Fruit fly (Drosophila melanogaster) whole organism, wandering third instar larva: Measurements from ENCODE around the gene CG2533.

Experiments
- Abd-B ChIP-seq: fragments of >200 bp; optimal IDR thresholded peaks from 2 replicates; lab custom pipeline; 2017; ENCODE audit warnings: missing biosample characterization, missing genetic modification characterization
- CG32264 ChIP-seq: fragments of 200-800 bp; sonication (Bioruptor generic); optimal IDR thresholded peaks from 2 replicates; lab custom pipeline; 2016; ENCODE audit warnings: missing biosample characterization, missing genetic modification characterization
- CG9705 ChIP-seq: fragments of 200-800 bp; sonication (Bioruptor generic); optimal IDR thresholded peaks from 2 replicates; lab custom pipeline; 2018; ENCODE audit warnings: missing biosample characterization, mild to moderate bottlenecking, missing genetic modification characterization
- CrebA ChIP-seq: fragments of 200-800 bp; sonication (Bioruptor generic); optimal IDR thresholded peaks from 2 replicates; lab custom pipeline; 2016; ENCODE audit warnings: missing biosample characterization, mild to moderate bottlenecking, missing genetic modification characterization, borderline replicate concordance
- Dfd ChIP-seq: fragments of >200 bp; optimal IDR thresholded peaks from 2 replicates; lab custom pipeline; 2017; ENCODE audit warnings: missing biosample characterization, missing genetic modification characterization
- Dif ChIP-seq: fragments of 200-275, 200-300 bp; sonication (Bioruptor generic); optimal IDR thresholded peaks from 2 replicates; lab custom pipeline; 2018; ENCODE audit warnings: missing biosample characterization, missing genetic modification characterization; ENCODE audit not compliant: partially characterized antibody
- GATAd ChIP-seq: sonication (Bioruptor generic); optimal IDR thresholded peaks from 2 replicates; lab custom pipeline; 2016; ENCODE audit warnings: missing biosample characterization, missing genetic modification characterization
- HLH106 ChIP-seq: fragments of 200-800 bp; optimal IDR thresholded peaks from 3 replicates; lab custom pipeline; 2019; ENCODE audit warnings: missing biosample characterization, mild to moderate bottlenecking, missing genetic modification characterization, moderate library complexity
- Hnf4 ChIP-seq: fragments of 200-800 bp; sonication (Bioruptor generic); optimal IDR thresholded peaks from 2 replicates; lab custom pipeline; 2016; ENCODE audit warnings: missing biosample characterization, mild to moderate bottlenecking, missing genetic modification characterization
- Hr78 ChIP-seq: fragments of >200 bp; optimal IDR thresholded peaks from 2 replicates; lab custom pipeline; 2017; ENCODE audit warnings: missing biosample characterization, missing genetic modification characterization
- Hr83 ChIP-seq: fragments of 200-300 bp; sonication (Bioruptor generic); optimal IDR thresholded peaks from 2 replicates; lab custom pipeline; 2016; ENCODE audit warnings: missing biosample characterization, mild to moderate bottlenecking, missing genetic modification characterization, moderate library complexity; ENCODE audit not compliant: poor library complexity, severe bottlenecking
- Jra ChIP-seq: sonication (Bioruptor generic); optimal IDR thresholded peaks from 2 replicates; lab custom pipeline; 2016; ENCODE audit warnings: missing biosample characterization, missing genetic modification characterization
- Mio ChIP-seq: sonication (Bioruptor generic); optimal IDR thresholded peaks from 2 replicates; lab custom pipeline; 2016; ENCODE audit warnings: missing biosample characterization, missing genetic modification characterization
- Myc ChIP-seq: fragments of >200 bp; optimal IDR thresholded peaks from 2 replicates; lab custom pipeline; 2017
- N ChIP-seq: fragments of >200 bp; optimal IDR thresholded peaks from 2 replicates; lab custom pipeline; 2018; ENCODE audit warnings: missing biosample characterization, missing external identifiers, missing genetic modification characterization
- OdsH ChIP-seq: fragments of 200-800 bp; sonication (Bioruptor generic); optimal IDR thresholded peaks from 2 replicates; lab custom pipeline; 2016; ENCODE audit warnings: missing biosample characterization, mild to moderate bottlenecking, missing genetic modification characterization
- Rel ChIP-seq, 2 experiments: fragments of 200-800 bp; sonication (Bioruptor generic) in 1 of 2; optimal IDR thresholded peaks; 2 replicates in 1 of 2; 3 replicates in 1 of 2; lab custom pipeline; 2016 to 2019; ENCODE audit warnings: mild to moderate bottlenecking in 2 of 2, missing biosample characterization in 2 of 2, missing genetic modification characterization in 2 of 2, moderate library complexity in 1 of 2
- Sp1 ChIP-seq: fragments of 200-800 bp; sonication (Bioruptor generic); optimal IDR thresholded peaks from 3 replicates; lab custom pipeline; 2019; ENCODE audit warnings: missing biosample characterization, mild to moderate bottlenecking, missing genetic modification characterization, moderate library complexity
- Vsx2 ChIP-seq: fragments of 200-300, 225-300 bp; sonication (Bioruptor generic); optimal IDR thresholded peaks from 2 replicates; lab custom pipeline; 2018; ENCODE audit warnings: missing biosample characterization, missing genetic modification characterization; ENCODE audit not compliant: partially characterized antibody
- br ChIP-seq: fragments of 200-800 bp; sonication (Bioruptor generic); optimal IDR thresholded peaks from 2 replicates; lab custom pipeline; 2016; ENCODE audit warnings: missing biosample characterization, missing genetic modification characterization
- brk ChIP-seq: fragments of 200-800 bp; sonication (Bioruptor generic); optimal IDR thresholded peaks from 2 replicates; lab custom pipeline; 2016; ENCODE audit warnings: missing biosample characterization, mild to moderate bottlenecking, missing genetic modification characterization
- dl ChIP-seq, 2 experiments: fragments of 175-275, 200-275 bp in 1 of 2; fragments of 200-275 bp in 1 of 2; sonication (Bioruptor generic); optimal IDR thresholded peaks; lab custom pipeline; 2018; ENCODE audit warnings: mild to moderate bottlenecking in 2 of 2, missing biosample characterization in 2 of 2, missing genetic modification characterization in 2 of 2, moderate library complexity in 2 of 2; ENCODE audit not compliant: partially characterized antibody in 2 of 2, insufficient read depth in 1 of 2
- dmrt93B ChIP-seq: fragments of 200-800 bp; sonication (Bioruptor generic); optimal IDR thresholded peaks from 2 replicates; lab custom pipeline; 2018; ENCODE audit warnings: missing biosample characterization, mild to moderate bottlenecking, missing genetic modification characterization
- dsf ChIP-seq: sonication (Bioruptor generic); optimal IDR thresholded peaks from 2 replicates; lab custom pipeline; 2016; ENCODE audit warnings: missing biosample characterization, missing genetic modification characterization, borderline replicate concordance
- ey ChIP-seq: fragments of 200-800 bp; sonication (Bioruptor generic); optimal IDR thresholded peaks from 2 replicates; lab custom pipeline; 2016; ENCODE audit warnings: missing biosample characterization, missing genetic modification characterization
- foxo ChIP-seq, 2 experiments: fragments of 200-800 bp; sonication (Bioruptor generic); optimal IDR thresholded peaks; 2 replicates in 1 of 2; 3 replicates in 1 of 2; lab custom pipeline; 2016 to 2017; ENCODE audit warnings: missing biosample characterization in 2 of 2, missing genetic modification characterization in 2 of 2
- h ChIP-seq: fragments of 200-800 bp; sonication (Bioruptor generic); optimal IDR thresholded peaks from 3 replicates; lab custom pipeline; 2016; ENCODE audit warnings: missing biosample characterization, mild to moderate bottlenecking, missing genetic modification characterization
- jim ChIP-seq: fragments of 175-275, 200-325 bp; sonication (Bioruptor generic); optimal IDR thresholded peaks from 2 replicates; lab custom pipeline; 2016; ENCODE audit warnings: missing biosample characterization, mild to moderate bottlenecking, missing genetic modification characterization
- lola ChIP-seq: fragments of >200 bp; optimal IDR thresholded peaks from 2 replicates; lab custom pipeline; 2017; ENCODE audit warnings: missing biosample characterization, missing genetic modification characterization
- pan ChIP-seq: fragments of >200 bp; optimal IDR thresholded peaks from 2 replicates; lab custom pipeline; 2017
- psq ChIP-seq: fragments of 200-800 bp; sonication (Bioruptor generic); optimal IDR thresholded peaks from 3 replicates; lab custom pipeline; 2017; ENCODE audit warnings: missing biosample characterization, mild to moderate bottlenecking, missing genetic modification characterization, moderate library complexity
- rgr ChIP-seq: fragments of 200-800 bp; sonication (Bioruptor generic); optimal IDR thresholded peaks from 3 replicates; lab custom pipeline; 2016; ENCODE audit warnings: missing biosample characterization, mild to moderate bottlenecking, missing genetic modification characterization
- sage ChIP-seq: fragments of 200-800 bp; sonication (Bioruptor generic); optimal IDR thresholded peaks from 2 replicates; lab custom pipeline; 2016; ENCODE audit warnings: missing biosample characterization, mild to moderate bottlenecking, missing genetic modification characterization
- sv ChIP-seq: fragments of 200-800 bp; sonication (Bioruptor generic); optimal IDR thresholded peaks from 3 replicates; lab custom pipeline; 2016; ENCODE audit warnings: missing biosample characterization, missing genetic modification characterization
- tai ChIP-seq: sonication (Bioruptor generic); optimal IDR thresholded peaks from 2 replicates; lab custom pipeline; 2016; ENCODE audit warnings: missing biosample characterization, missing genetic modification characterization
- usp ChIP-seq: fragments of >200 bp; optimal IDR thresholded peaks from 2 replicates; lab custom pipeline; 2017; ENCODE audit warnings: missing biosample characterization, missing genetic modification characterization
- woc ChIP-seq: sonication (Bioruptor generic); optimal IDR thresholded peaks from 2 replicates; lab custom pipeline; 2016; ENCODE audit warnings: missing biosample characterization, mild to moderate bottlenecking, missing genetic modification characterization

Gene CG2533

DNA sequence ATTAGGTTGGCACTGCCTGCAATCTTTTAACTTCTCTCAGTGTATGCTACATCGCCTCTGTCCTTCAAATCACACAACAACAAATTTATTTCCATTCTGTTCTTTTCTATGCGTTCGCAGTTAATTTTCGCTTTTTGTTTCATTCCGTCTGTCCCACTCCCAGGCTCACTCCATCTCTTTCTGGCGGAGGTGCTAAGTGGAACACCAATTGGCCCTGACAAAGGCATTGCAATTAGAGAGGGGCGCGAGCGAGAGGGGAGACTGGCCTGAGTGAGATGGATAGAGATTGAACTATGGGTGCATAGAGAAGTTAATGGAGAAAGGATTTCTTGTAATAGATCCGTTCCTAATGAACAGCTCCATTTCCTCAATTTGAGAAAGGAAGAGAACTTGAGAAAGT, 36.5 kb upstream of the CG2533 start:
- TF ChIP-seq br (no peak), HLH106 (tag; lab: Kevin White, UChicago) (no peak), Vsx2 (no peak), Hnf4 (GFP tag; lab: Kevin White, UChicago) (no peak), h (no peak), Jra (GFP tag; lab: Kevin White, UChicago) (no peak), rgr (GFP tag; lab: Kevin White, UChicago) (no peak), OdsH (no peak), Myc (lab: Kevin White, UChicago) (no peak), CrebA (GFP tag; lab: Kevin White, UChicago) (no peak), Sp1 (GFP tag; lab: Kevin White, UChicago) (no peak), Hr83 (GFP tag; lab: Kevin White, UChicago) (no peak), ey (GFP tag; lab: Kevin White, UChicago) (no peak), N (GFP tag; lab: Kevin White, UChicago) (no peak), tai (no peak), Dif (no peak)

DNA sequence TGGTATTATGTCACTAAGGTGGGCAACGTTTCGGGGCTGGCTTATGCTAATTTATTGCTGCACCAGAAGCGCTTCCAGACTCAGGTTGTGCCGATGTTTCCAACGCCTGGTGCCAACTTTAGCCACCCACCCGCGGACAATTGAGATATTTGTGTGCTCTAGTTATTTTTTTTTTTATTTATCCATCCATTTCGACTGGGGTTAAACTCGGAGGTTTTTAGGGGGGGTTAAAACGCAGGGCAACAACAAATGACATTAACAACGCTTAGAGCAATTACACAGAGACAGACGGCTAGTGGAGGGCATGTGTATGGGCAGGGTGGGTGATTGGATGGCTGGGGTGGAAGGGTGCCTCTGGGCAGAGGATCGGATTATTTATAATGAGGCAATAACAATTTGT, 27.7 kb upstream of the CG2533 start:
- TF ChIP-seq Vsx2: no peak
- TF ChIP-seq pan (lab: Kevin White, UChicago): no peak
- TF ChIP-seq CrebA (GFP tag; lab: Kevin White, UChicago): no peak
- no peak for TF ChIP-seq dl (GFP tag; optimal IDR thresholded peaks at IDR 0.05; lab: Kevin White, UChicago; ENCODE audit: insufficient read depth in 1 of 2, partially characterized antibody in 2 of 2)
- no peak for TF ChIP-seq dsf (GFP tag; lab: Kevin White, UChicago)
- TF ChIP-seq foxo (GFP tag; optimal IDR thresholded peaks at IDR 0.05; lab: Kevin White, UChicago): no peak
- no peak for TF ChIP-seq CG9705 (GFP tag; lab: Kevin White, UChicago)
- no peak for TF ChIP-seq jim
- TF ChIP-seq Hnf4 (GFP tag; lab: Kevin White, UChicago): no peak
- no peak for TF ChIP-seq sv
- no peak for TF ChIP-seq Sp1 (GFP tag; lab: Kevin White, UChicago)
- no peak for TF ChIP-seq psq (GFP tag; lab: Kevin White, UChicago)
- TF ChIP-seq rgr (GFP tag; lab: Kevin White, UChicago): no peak
- TF ChIP-seq sage (GFP tag; lab: Kevin White, UChicago): no peak
- TF ChIP-seq Jra (GFP tag; lab: Kevin White, UChicago): no peak
- TF ChIP-seq Hr83 (GFP tag; lab: Kevin White, UChicago): no peak
- no peak for TF ChIP-seq OdsH

DNA sequence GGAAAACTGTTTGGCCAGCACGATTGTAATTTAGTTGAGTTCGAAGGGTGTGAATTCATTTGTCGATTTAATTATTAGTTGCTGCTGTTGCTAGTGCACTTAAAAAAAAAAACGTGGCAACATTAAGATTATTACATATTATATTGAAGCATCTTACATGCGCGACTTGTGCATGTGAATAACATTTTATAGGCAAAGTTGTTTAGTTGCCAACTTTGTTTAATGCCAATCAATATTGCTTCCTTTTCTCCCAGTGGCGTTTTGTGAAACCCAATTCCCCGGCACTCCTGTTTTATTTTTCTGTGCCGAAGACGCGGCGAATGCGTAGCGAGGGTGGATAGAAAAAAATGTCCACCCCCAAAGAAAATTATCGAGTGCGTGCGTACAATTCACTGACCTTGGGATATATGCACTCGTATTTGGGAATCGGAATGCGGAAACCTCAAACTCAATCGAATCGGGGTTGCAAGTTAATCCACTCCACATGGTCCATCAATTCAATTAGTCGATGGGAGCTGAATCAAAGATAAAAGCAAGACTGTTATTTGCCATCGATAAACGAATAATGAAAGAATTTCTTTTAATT, 25.1 kb upstream of the CG2533 start:
- no peak for TF ChIP-seq CrebA (GFP tag; lab: Kevin White, UChicago)
- peak; percentile 23 for TF ChIP-seq sv
- TF ChIP-seq Dif: no peak

DNA sequence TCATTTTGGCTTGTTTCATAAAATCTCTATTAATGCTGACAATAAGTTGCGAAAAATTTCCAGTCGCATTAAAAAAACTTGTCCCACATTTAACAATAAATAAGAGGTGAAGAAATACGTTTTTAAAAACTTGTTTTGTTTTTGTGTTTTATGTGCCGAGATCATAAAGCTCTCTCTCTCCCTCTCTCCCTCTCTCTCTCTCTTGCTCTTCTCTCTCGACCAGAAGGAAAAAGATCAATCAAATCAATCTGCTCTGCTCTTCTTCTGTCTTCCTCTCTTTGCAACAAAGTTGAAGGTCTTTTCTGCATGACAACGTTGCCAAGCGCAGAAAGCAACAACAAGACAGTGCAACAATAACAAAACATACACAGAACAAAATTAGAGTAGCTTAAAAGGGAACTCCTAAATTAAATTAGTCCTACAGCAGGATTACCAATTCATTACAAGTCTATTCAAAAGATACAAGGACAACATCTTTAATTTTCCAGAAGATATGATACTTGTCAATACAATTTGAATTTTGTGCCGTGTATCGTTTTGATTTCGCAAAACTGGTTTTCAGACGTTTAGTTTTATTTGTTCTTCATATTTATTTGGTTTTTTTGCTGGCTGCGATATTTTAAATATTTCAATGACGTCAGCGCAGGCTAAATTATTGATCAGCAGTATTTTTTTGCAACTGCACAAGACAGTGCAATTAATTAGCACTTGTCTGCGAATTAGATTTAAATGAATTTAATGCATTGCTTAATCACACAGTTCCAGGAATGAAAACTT, 18.8 kb upstream of the CG2533 start:
- TF ChIP-seq CG32264 (peak; percentile 94), Hr78 (GFP tag; lab: Kevin White, UChicago) (no peak), dmrt93B (peak; percentile 90), CG9705 (GFP tag; lab: Kevin White, UChicago) (peak; percentile 95), pan (lab: Kevin White, UChicago) (no peak), Sp1 (GFP tag; lab: Kevin White, UChicago) (peak; percentile 95), Mio (GFP tag; lab: Kevin White, UChicago) (peak; percentile 67), woc (GFP tag; lab: Kevin White, UChicago) (peak; percentile 95), h (peak; percentile 98), Abd-B (GFP tag; lab: Kevin White, UChicago) (no peak), Dfd (GFP tag; lab: Kevin White, UChicago) (peak; percentile 36), usp (GFP tag; lab: Kevin White, UChicago) (no peak), ey (GFP tag; lab: Kevin White, UChicago) (peak; percentile 96), Hr83 (GFP tag; lab: Kevin White, UChicago) (peak; percentile 83), foxo (GFP tag; optimal IDR thresholded peaks at IDR 0.05; lab: Kevin White, UChicago) (peak; percentile 82 to 93), GATAd (GFP tag; lab: Kevin White, UChicago) (peak; percentile 55), CrebA (GFP tag; lab: Kevin White, UChicago) (no peak), lola (no peak), dl (GFP tag; optimal IDR thresholded peaks at IDR 0.05; lab: Kevin White, UChicago; ENCODE audit: insufficient read depth in 1 of 2, partially characterized antibody in 2 of 2) (peak; percentile 20 to 75), Dif (peak; percentile 76), br (peak; percentile 97), HLH106 (tag; lab: Kevin White, UChicago) (peak; percentile 98), Hnf4 (GFP tag; lab: Kevin White, UChicago) (peak; percentile 98), dsf (GFP tag; lab: Kevin White, UChicago) (peak; percentile 83), rgr (GFP tag; lab: Kevin White, UChicago) (peak; percentile 96), tai (no peak), brk (peak; percentile 90), Rel (GFP tag; optimal IDR thresholded peaks at IDR 0.05; lab: Kevin White, UChicago) (peak; percentile 74), Rel (tag; optimal IDR thresholded peaks at IDR 0.05; lab: Kevin White, UChicago) (peak; percentile 87), jim (peak; percentile 44), Vsx2 (no peak), Jra (GFP tag; lab: Kevin White, UChicago) (peak; percentile 95)
